Worm (Caenorhabditis elegans): ENCODE data around the gene C49A9.10.

Gene C49A9.10

DNA sequence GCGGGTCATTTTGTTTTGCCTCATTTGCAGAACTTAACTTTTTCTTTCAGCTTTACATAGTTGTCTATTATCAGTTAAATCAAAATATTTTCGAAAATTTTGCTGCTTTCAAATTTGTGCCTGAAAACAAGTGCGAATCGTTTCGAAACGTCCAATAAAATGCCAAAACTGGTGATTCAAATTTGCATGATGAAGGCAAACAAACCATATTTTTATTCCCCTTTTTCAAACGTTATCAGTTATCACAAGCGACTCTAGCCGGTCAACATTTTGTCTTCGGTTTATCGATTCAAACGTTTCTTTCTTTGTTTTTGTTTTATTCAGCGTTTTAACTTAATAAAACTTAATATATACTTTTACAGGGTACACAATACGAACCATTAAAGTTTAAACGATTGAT is 4.4 kb upstream of the C49A9.10 start, which contains the start of the genes ugt-24 and C49A9.6:
Gene ugt-24, minus strand, starts transcription at position 147 of the 400 bp plus-strand sequence.
Gene C49A9.6, plus strand, starts transcription at position 363 of the 400 bp plus-strand sequence.
- no peak for TF ChIP-seq unc-62 (GFP tag; optimal IDR thresholded peaks at IDR 0.05)

- no peak for TF ChIP-seq unc-62 (GFP tag; optimal IDR thresholded peaks at IDR 0.05)
Measured at ce11 chrIV:6209337-6209736, 3.2 kb upstream of the C49A9.10 start.

DNA sequence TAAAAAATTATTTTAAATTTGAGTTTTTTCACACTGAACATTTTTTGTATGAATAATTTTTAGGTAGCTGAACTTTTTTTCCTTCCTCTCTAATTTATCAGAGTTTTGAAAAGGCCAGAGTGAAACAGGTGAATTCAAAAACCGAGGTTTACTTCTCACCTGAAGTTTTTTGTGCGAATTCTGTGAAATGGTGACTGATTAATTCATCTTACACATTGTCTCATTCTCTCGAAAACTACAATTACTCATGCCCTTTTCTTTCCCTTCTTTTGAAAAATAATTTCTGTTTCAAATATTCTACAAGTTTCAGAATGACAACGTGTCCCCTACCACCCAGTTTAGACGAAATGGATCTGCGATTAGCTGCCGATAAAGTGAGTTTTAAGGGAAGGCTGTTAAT is 4.4 kb downstream of the C49A9.10 start, which contains the start of gene tkr-2:
Gene tkr-2, plus strand, starts transcription at position 301 of the 400 bp plus-strand sequence.
- TF ChIP-seq unc-62 (GFP tag; optimal IDR thresholded peaks at IDR 0.05): no peak

DNA sequence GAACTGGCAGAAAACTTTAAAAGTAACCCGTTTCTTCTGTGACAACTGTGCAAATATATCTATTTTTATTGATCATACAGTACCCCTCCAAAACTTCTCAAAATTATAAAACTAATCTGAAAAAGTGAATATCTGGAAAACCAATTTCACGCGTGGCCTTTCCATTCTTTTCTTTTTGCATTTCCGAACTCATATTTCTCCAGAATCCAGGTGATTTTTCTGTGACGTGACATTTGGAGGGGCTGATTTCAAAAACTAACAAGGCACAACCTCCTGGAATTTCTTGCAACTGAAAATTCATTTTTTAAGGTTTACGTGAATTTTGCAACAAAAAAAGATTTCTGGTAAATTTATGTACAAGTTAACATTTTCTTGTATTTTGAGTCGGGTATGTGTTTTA is 5.9 kb downstream of the C49A9.10 start:
- TF ChIP-seq unc-62 (GFP tag; optimal IDR thresholded peaks at IDR 0.05): no peak

DNA sequence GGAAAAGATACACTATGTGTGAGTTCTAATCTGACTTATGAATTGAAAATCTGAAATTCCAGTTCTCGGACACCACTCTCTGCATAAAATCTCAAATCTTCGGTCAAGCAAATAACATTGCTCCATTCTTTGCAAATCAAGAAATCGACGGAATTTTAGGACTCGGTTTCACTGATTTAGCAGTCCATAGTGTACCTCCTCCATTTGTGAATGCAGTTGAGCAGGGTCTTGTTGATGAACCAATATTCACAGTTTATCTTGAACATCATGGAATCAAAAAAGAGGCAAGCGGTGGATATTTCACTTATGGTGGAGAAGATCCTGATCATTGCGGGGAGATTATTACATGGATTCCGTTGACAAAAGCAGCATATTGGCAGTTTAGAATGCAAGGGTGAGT is 19.0 kb downstream of the C49A9.10 start:
- TF ChIP-seq unc-62 (GFP tag; optimal IDR thresholded peaks at IDR 0.05): no peak

DNA sequence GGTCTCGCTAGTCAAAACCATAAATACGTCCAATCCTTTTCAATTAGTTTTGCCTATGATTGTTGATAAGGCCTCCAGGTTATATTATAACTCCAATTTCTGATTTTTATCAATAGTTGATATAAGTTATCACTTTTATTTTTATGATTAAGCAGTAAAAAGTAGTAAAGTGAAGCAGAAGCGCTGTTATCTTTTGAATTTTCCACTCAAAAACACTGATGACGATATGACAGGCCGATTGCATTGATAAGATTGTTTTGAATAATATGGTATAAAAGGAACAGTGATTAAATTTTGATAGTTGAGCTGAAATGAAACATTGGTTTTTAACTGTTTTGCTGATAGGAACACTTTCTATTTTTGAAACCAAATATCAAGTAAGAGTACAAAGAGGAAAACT is 20.6 kb downstream of the C49A9.10 start, which contains the start of gene asp-9:
Gene asp-9, plus strand, starts transcription at position 312 of the 400 bp plus-strand sequence.
- TF ChIP-seq unc-62 (GFP tag; optimal IDR thresholded peaks at IDR 0.05): no peak

DNA sequence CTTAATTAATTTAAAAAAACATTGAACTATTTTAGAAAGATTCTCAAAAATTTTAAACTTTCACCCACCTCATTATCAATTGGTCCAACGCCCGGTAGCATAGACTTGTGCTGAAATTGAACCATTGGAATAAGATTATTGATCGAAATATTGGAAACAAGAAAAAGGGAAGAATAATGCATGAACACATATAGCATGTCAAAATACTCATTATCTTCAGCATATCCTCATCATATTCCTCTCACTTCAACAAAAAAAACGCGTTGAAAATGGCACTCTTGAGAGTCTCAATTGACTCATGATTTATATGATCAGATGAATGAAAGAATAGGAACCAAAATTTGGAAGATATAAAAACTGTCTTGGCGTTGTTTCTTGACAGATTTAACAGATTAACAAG is 22.4 kb downstream of the C49A9.10 start, which contains the start of gene unc-77:
Gene unc-77, minus strand, starts transcription at position 101 of the 400 bp plus-strand sequence.
- TF ChIP-seq unc-62 (GFP tag; optimal IDR thresholded peaks at IDR 0.05): no peak

ce11 chrIV:6177383-6177782 is 28.8 kb downstream of the C49A9.10 start:
- no peak for TF ChIP-seq unc-62 (GFP tag; optimal IDR thresholded peaks at IDR 0.05)

ce11 chrIV:6172959-6173358 is 33.2 kb downstream of the C49A9.10 start:
- TF ChIP-seq unc-62 (GFP tag; optimal IDR thresholded peaks at IDR 0.05): no peak

ce11 chrIV:6165787-6166186 is 40.4 kb downstream of the C49A9.10 start:
- no peak for TF ChIP-seq unc-62 (GFP tag; optimal IDR thresholded peaks at IDR 0.05)

DNA sequence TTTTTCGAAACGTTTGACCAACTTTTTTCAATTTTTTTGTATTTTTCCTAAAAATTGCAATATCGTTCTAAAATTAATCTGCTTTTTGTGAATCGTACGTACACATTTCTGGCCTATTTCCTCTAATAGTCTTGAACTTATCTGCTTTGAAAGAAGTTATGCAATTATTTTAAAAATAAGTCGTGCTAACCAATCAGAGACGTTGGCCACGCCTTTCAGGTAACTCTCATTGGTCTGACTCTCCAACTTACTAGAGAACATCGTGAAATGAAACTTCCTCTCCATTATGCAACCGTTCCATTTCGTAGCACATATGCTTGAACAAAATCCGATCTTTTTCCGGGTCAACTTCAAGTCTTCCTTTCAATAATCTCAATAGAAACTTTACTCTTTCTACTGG is 46.5 kb downstream of the C49A9.10 start:
- TF ChIP-seq unc-62 (GFP tag; optimal IDR thresholded peaks at IDR 0.05): no peak

ce11 chrIV:6156833-6157232 is 49.3 kb downstream of the C49A9.10 start, which contains the start of gene C11D2.4:
C11D2.4 (minus strand) TSS chrIV:6156960.
- no peak for TF ChIP-seq unc-62 (GFP tag; optimal IDR thresholded peaks at IDR 0.05)

Data from whole organism, dauer.